Worm (Caenorhabditis elegans) whole organism, midembryonic: ENCODE data around the gene ubh-4.

Experiments
- T22C8.4 ChIP-seq: fragments of 200-800 bp; sonication (Bioruptor generic); IDR thresholded peaks from 2 replicates; pipeline ENCODE4 v1.3.6; 2022; ENCODE audit warnings: missing genetic modification characterization, missing compliant biosample characterization
- cog-1 ChIP-seq: sonication (generic microtip); optimal IDR thresholded peaks from 2 replicates; lab custom pipeline; 2016; ENCODE audit warnings: missing genetic modification characterization, missing compliant biosample characterization
- flt-1 ChIP-seq: fragments of 200-800 bp; sonication (Bioruptor generic); IDR thresholded peaks from 2 replicates; pipeline ENCODE4 v1.3.6; 2022; ENCODE audit warnings: missing genetic modification characterization, missing compliant biosample characterization
- klf-2 ChIP-seq: fragments of 200-800 bp; sonication (Bioruptor generic); conservative IDR thresholded peaks from 2 replicates; pipeline ENCODE4 v1.3.6; 2022; ENCODE audit warnings: missing genetic modification reagents, missing genetic modification characterization, missing compliant biosample characterization
- med-1 ChIP-seq: sonication (generic microtip); optimal IDR thresholded peaks from 2 replicates; lab custom pipeline; 2017; ENCODE audit warnings: missing genetic modification characterization, mild to moderate bottlenecking, missing compliant biosample characterization, antibody characterized with exemption, missing genetic modification reagents; ENCODE audit not compliant: insufficient read depth
- ref-1 ChIP-seq: fragments of 200-800 bp; sonication (Bioruptor generic); conservative IDR thresholded peaks from 2 replicates; pipeline ENCODE4 v1.3.6; 2022; ENCODE audit warnings: missing genetic modification reagents, missing genetic modification characterization, missing compliant biosample characterization
- tab-1 ChIP-seq: fragments of 200-800 bp; sonication (Bioruptor generic); IDR thresholded peaks from 2 replicates; pipeline ENCODE4 v1.3.6; 2022; ENCODE audit warnings: missing genetic modification characterization, missing compliant biosample characterization
- ztf-23 ChIP-seq: fragments of 200-800 bp; sonication (Bioruptor generic); IDR thresholded peaks from 2 replicates; pipeline ENCODE4 v1.3.6; 2022; ENCODE audit warnings: missing genetic modification reagents, missing genetic modification characterization, missing compliant biosample characterization
- ztf-29 ChIP-seq: fragments of 200-800 bp; sonication (Bioruptor generic); IDR thresholded peaks from 2 replicates; pipeline ENCODE4 v1.3.6; 2022; ENCODE audit warnings: missing genetic modification reagents, missing genetic modification characterization, missing compliant biosample characterization

Gene ubh-4

DNA sequence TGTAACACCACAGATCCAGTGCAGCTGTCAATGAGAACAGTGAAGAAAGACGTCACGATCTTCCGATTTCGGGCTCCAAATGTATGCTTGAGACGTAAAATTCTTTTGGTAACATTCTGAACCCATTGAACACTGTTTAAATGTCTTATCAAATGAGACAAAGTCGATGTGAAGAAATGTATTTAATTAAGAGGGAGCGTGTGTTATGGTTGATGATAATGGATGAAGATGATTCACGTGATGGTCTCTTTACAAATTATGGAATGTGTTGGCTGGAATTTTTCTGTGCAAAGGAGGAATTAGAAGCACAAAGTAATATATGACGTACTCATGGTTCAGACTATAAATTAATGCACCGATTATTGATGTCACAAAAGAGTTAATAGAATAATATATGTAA is 32.4 kb downstream of the ubh-4 start:
- no peak for TF ChIP-seq klf-2

DNA sequence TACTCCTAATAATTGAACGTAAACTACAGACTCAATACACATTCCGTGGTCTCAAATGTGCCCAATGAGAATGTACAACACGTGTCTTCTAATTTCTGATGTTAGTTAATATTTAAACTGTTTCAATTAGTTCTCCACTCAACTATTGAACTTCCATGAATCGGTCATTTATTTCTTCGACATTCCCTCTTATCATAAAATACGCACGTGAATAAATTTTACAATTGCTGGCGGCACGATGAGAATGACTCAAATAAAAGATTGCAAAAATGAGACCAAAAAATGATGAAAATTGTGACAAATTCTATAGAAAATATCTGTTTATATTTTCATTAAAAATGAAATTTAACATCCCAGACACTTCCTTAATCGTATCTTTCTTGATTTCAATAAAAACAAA is 34.6 kb downstream of the ubh-4 start:
- TF ChIP-seq ztf-29 (GFP tag; lab: Robert Waterston, UW) (no peak), med-1 (GFP tag; lab: Kevin White, UChicago) (no peak), ztf-23 (no peak), flt-1 (GFP tag; lab: Robert Waterston, UW) (no peak), T22C8.4 (no peak), klf-2 (no peak), cog-1 (tag; lab: Kevin White, UChicago) (no peak), ref-1 (GFP tag; lab: Robert Waterston, UW) (no peak), tab-1 (GFP tag; lab: Robert Waterston, UW) (no peak)

DNA sequence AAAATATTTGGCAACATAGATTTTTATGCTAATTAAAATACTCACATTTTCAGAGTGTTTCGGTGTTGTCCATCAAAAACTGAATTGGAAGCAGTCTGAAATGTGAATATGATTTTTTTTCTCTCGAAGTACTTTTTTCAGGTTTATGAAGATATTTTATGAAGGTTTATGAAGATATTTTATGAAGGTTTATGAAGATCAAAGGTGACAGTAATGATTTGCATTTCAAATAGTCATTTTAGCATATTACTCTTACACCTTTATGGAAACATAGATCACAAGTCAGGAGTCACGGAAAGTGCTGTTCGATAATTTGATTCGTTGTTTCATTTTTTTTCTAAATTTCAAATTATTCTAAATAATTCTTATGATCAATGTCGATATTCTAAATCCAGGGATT is 35.2 kb downstream of the ubh-4 start, which contains the start of gene pgp-11:
TSS of gene pgp-11 (minus strand) at position 101 of the 400 bp plus-strand sequence.
- TF ChIP-seq klf-2 (no peak), med-1 (GFP tag; lab: Kevin White, UChicago) (no peak), cog-1 (tag; lab: Kevin White, UChicago) (no peak)

DNA sequence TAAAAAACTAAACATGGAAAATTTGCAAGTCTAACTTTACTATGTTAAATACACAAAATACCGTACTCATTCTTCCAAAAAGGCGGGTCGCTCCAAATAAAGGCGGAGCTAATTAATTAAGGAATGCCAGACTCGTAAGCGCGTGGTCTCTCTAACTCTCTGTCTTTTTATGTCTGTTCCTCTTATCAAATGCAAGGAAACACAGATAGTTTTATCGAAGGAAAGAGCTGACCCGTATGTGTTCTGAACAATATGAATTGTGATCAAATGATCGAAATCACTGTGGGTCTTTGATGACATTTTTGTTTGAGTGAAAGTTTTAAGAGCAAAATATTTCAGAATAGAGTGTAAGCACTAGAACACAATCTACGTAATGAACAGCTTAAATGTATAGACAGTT is 38.0 kb downstream of the ubh-4 start:
- TF ChIP-seq ztf-29 (GFP tag; lab: Robert Waterston, UW), result no peak
- no peak for TF ChIP-seq ref-1 (GFP tag; lab: Robert Waterston, UW)
- TF ChIP-seq klf-2, result no peak
- TF ChIP-seq ztf-23, result no peak
- TF ChIP-seq cog-1 (tag; lab: Kevin White, UChicago), result no peak
- TF ChIP-seq T22C8.4, result no peak
- TF ChIP-seq med-1 (GFP tag; lab: Kevin White, UChicago), result no peak
- TF ChIP-seq flt-1 (GFP tag; lab: Robert Waterston, UW), result no peak
- no peak for TF ChIP-seq tab-1 (GFP tag; lab: Robert Waterston, UW)

ce11 chrII:7991279-7991678 is 48.1 kb downstream of the ubh-4 start:
- TF ChIP-seq tab-1 (GFP tag; lab: Robert Waterston, UW), result no peak
- TF ChIP-seq cog-1 (tag; lab: Kevin White, UChicago), result no peak
- TF ChIP-seq ref-1 (GFP tag; lab: Robert Waterston, UW), result no peak
- no peak for TF ChIP-seq med-1 (GFP tag; lab: Kevin White, UChicago)
- no peak for TF ChIP-seq T22C8.4

- TF ChIP-seq ztf-29 (GFP tag; lab: Robert Waterston, UW) (no peak), tab-1 (GFP tag; lab: Robert Waterston, UW) (no peak), klf-2 (no peak)
Observed at ce11 chrII:7990192-7990591, 49.2 kb downstream of the ubh-4 start.
